Fruit fly (Drosophila melanogaster): ENCODE results near the gene CG11638.
A peak's percentile ranks its signal among the peaks of the same experiment; 100 is the strongest.

The CG11638 gene

DNA sequence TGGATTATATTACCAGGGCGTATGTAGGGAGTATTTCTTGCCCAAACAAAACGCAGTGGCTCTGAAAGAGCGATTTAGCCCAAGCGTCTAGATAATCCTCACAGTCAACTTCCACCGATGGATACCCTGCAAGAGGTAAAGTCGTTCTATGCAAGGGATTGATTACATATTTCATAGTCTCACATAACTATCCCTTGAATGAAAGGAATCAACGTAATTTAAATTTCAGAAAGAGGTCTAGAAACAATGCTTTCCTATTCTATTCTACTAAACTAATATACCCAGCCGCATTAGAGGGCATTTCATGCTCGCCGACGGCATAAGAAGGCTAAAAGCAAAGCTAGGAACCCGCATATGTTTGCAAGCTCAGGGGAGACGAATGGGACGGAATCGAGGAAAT, 59.7 kb downstream of the CG11638 start (continued):
- TF ChIP-seq emc (GFP tag; optimal IDR thresholded peaks at IDR 0.05) (no peak), ems (GFP tag; optimal IDR thresholded peaks at IDR 0.05) (no peak), cwo (GFP tag; optimal IDR thresholded peaks at IDR 0.05) (peak; percentile 48), maf-S (GFP tag; optimal IDR thresholded peaks at IDR 0.05) (no peak), sens-2 (GFP tag; IDR thresholded peaks at IDR 0.05) (no peak), Pdp1 (GFP tag; optimal IDR thresholded peaks at IDR 0.05) (peak in 1 of 2 experiments; percentile 6), Scr (GFP tag; IDR thresholded peaks at IDR 0.05; ENCODE audit: partially characterized antibody) (no peak), sna (GFP tag; IDR thresholded peaks at IDR 0.05; ENCODE audit: partially characterized antibody) (no peak), btn (GFP tag; optimal IDR thresholded peaks at IDR 0.05) (no peak), Max (GFP tag; optimal IDR thresholded peaks at IDR 0.05) (no peak), CG2120 (GFP tag; optimal IDR thresholded peaks at IDR 0.05) (peak; percentile 67), ERR (GFP tag; optimal IDR thresholded peaks at IDR 0.05) (no peak), CG31441 (GFP tag; IDR thresholded peaks at IDR 0.05) (peak; percentile 39; the same call in 1 of the 2 replicates), CG30431 (GFP tag; optimal IDR thresholded peaks at IDR 0.05) (no peak), stc (GFP tag; IDR thresholded peaks at IDR 0.05) (no peak), Dip3 (GFP tag; optimal IDR thresholded peaks at IDR 0.05) (peak; percentile 18), Lhr (GFP tag; optimal IDR thresholded peaks at IDR 0.05) (no peak), bab2 (GFP tag; optimal IDR thresholded peaks at IDR 0.05) (no peak), MTF-1 (GFP tag; optimal IDR thresholded peaks at IDR 0.05; ENCODE audit: borderline replicate concordance) (no peak), en (GFP tag; optimal IDR thresholded peaks at IDR 0.05) (no peak), CG9215 (GFP tag; IDR thresholded peaks at IDR 0.05) (0 out of 2 replicates have a peak, but pooled peaks have one; percentile 31), CG13624 (GFP tag; optimal IDR thresholded peaks at IDR 0.05) (peak; percentile 20), D19A (tag; optimal IDR thresholded peaks at IDR 0.05) (peak; percentile 37), toy (GFP tag; IDR thresholded peaks at IDR 0.05) (no peak), row (GFP tag; IDR thresholded peaks at IDR 0.05) (peak; percentile 66), CG12769 (tag; optimal IDR thresholded peaks at IDR 0.05) (peak; percentile 66), CG8388 (GFP tag; optimal IDR thresholded peaks at IDR 0.05) (no peak), Dbx (GFP tag; IDR thresholded peaks at IDR 0.05) (peak; percentile 40; the same call in 1 of the 3 replicates), Gug (GFP tag; IDR thresholded peaks at IDR 0.05) (peak; percentile 6; the same call in 1 of the 4 replicates), Xbp1 (GFP tag; optimal IDR thresholded peaks at IDR 0.05) (peak; percentile 15), Oaz (GFP tag; IDR thresholded peaks at IDR 0.05) (peak; percentile 17; the same call in 1 of the 2 replicates), da (GFP tag; optimal IDR thresholded peaks at IDR 0.05) (no peak), Oli (tag; optimal IDR thresholded peaks at IDR 0.05) (peak; percentile 30), MBD-R2 (GFP tag; IDR thresholded peaks at IDR 0.05) (no peak), nom (GFP tag; optimal IDR thresholded peaks at IDR 0.05) (no peak), CG10209 (GFP tag; optimal IDR thresholded peaks at IDR 0.05) (peak; percentile 23), ash1 (GFP tag; optimal IDR thresholded peaks at IDR 0.05) (no peak), lilli (GFP tag; optimal IDR thresholded peaks at IDR 0.05) (peak; percentile 38), vvl (GFP tag; IDR thresholded peaks at IDR 0.05) (no peak), CG17385 (GFP tag; optimal IDR thresholded peaks at IDR 0.05) (peak; percentile 19), esg (GFP tag; conservative IDR thresholded peaks at IDR 0.05) (peak; percentile 24), CG5245 (GFP tag; optimal IDR thresholded peaks at IDR 0.05) (no peak), CG4730 (GFP tag; IDR thresholded peaks at IDR 0.05) (no peak), aop (GFP tag; IDR thresholded peaks at IDR 0.05) (no peak), CG4404 (GFP tag; IDR thresholded peaks at IDR 0.05) (peak; percentile 27; the same call in 1 of the 2 replicates), hbn (GFP tag; IDR thresholded peaks at IDR 0.05; ENCODE audit: partially characterized antibody) (no peak), CG15269 (tag; optimal IDR thresholded peaks at IDR 0.05) (peak; percentile 63), Dfd (GFP tag; optimal IDR thresholded peaks at IDR 0.05) (no peak), gcm2 (GFP tag; optimal IDR thresholded peaks at IDR 0.05) (no peak), psq (GFP tag; optimal IDR thresholded peaks at IDR 0.05) (no peak), Adf1 (GFP tag; IDR thresholded peaks at IDR 0.05) (no peak), CG11398 (GFP tag; optimal IDR thresholded peaks at IDR 0.05) (no peak)
